Worm (Caenorhabditis elegans) whole organism, early embryonic: Measurements from ENCODE around the gene srx-43.

ENCODE experiments used
- B0310.2 ChIP-seq: sonication (generic microtip); optimal IDR thresholded peaks from 2 replicates; lab custom pipeline; 2016; ENCODE audit warnings: mild to moderate bottlenecking, missing genetic modification characterization, missing compliant biosample characterization
- F13C5.2 ChIP-seq: sonication (generic microtip); optimal IDR thresholded peaks from 2 replicates; lab custom pipeline; 2017; ENCODE audit warnings: mild to moderate bottlenecking, missing genetic modification characterization, inconsistent platforms, missing compliant biosample characterization
- aly-1 ChIP-seq: sonication (generic microtip); optimal IDR thresholded peaks from 2 replicates; lab custom pipeline; 2016; ENCODE audit warnings: missing genetic modification characterization, missing compliant biosample characterization
- ama-1 ChIP-seq: fragments of 150-350 bp; optimal IDR thresholded peaks from 2 replicates; lab custom pipeline; 2014
- ceh-13 ChIP-seq: fragments of 200-800 bp; sonication (Bioruptor generic); optimal IDR thresholded peaks from 2 replicates; lab custom pipeline; 2018; ENCODE audit warnings: mild to moderate bottlenecking, missing genetic modification characterization, missing compliant biosample characterization
- ceh-36 ChIP-seq: sonication (generic microtip); optimal IDR thresholded peaks from 2 replicates; lab custom pipeline; 2016; ENCODE audit warnings: missing genetic modification characterization, inconsistent platforms, missing compliant biosample characterization
- ets-7 ChIP-seq: sonication (generic microtip); optimal IDR thresholded peaks from 2 replicates; lab custom pipeline; 2016; ENCODE audit warnings: missing genotype, missing genetic modification characterization, missing compliant biosample characterization
- flt-1 ChIP-seq: fragments of 200-800 bp; sonication (Bioruptor generic); IDR thresholded peaks from 2 replicates; pipeline ENCODE4 v1.3.6; 2022; ENCODE audit warnings: missing genetic modification characterization, missing compliant biosample characterization
- hmbx-1 ChIP-seq: sonication (generic microtip); optimal IDR thresholded peaks from 2 replicates; lab custom pipeline; 2016; ENCODE audit warnings: mild to moderate bottlenecking, missing genetic modification characterization, missing compliant biosample characterization
- hmg-4 ChIP-seq: fragments of 200-800 bp; sonication (Bioruptor generic); optimal IDR thresholded peaks from 2 replicates; lab custom pipeline; 2018; ENCODE audit warnings: mild to moderate bottlenecking, missing genetic modification characterization, missing compliant biosample characterization
- hnd-1 ChIP-seq: sonication (generic microtip); optimal IDR thresholded peaks from 2 replicates; lab custom pipeline; 2016; ENCODE audit warnings: missing genetic modification characterization, missing compliant biosample characterization
- pes-1 ChIP-seq: fragments of 200-800 bp; sonication (Bioruptor generic); IDR thresholded peaks from 2 replicates; pipeline ENCODE4 v1.3.6; 2022; ENCODE audit warnings: missing genetic modification reagents, missing genetic modification characterization, missing compliant biosample characterization
- scrt-1 ChIP-seq: fragments of 200-800 bp; sonication (Bioruptor generic); IDR thresholded peaks from 2 replicates; pipeline ENCODE4 v1.3.6; 2022; ENCODE audit warnings: missing genetic modification characterization, missing compliant biosample characterization
- sea-1 ChIP-seq: fragments of 200-800 bp; sonication (Bioruptor generic); conservative IDR thresholded peaks from 2 replicates; pipeline ENCODE4 v1.3.6; 2022; ENCODE audit warnings: missing genetic modification characterization, missing compliant biosample characterization
- tbx-11 ChIP-seq: fragments of 200-800 bp; sonication (Bioruptor generic); IDR thresholded peaks from 2 replicates; pipeline ENCODE4 v1.3.6; 2022; ENCODE audit warnings: missing genetic modification characterization, missing compliant biosample characterization
- tbx-37 ChIP-seq: fragments of 200-800 bp; sonication (Bioruptor generic); conservative IDR thresholded peaks from 2 replicates; pipeline ENCODE4 v1.3.6; 2022; ENCODE audit warnings: missing genetic modification reagents, missing genetic modification characterization, missing compliant biosample characterization
- tra-4 ChIP-seq: sonication (generic microtip); optimal IDR thresholded peaks from 2 replicates; lab custom pipeline; 2017; ENCODE audit warnings: missing genetic modification characterization, missing compliant biosample characterization

Gene srx-43

DNA sequence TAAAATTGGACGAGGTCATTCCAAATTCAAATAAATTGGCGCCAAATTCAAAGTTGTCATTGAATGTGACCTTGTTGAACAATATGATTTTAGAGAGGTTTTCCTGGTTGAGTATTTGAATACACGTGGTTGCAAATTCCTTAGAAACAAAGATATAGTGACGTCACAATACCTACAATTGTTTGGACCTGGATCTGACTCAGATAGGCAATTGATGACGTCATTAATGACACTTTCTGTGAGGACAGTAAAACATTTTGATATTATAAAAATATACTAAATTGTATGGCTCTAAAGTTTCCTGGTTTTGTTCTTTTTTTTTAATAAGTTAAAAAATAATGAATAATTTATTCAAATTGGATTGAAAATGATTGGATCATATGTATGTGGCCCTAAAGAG, 23.6 kb downstream of the srx-43 start:
- TF ChIP-seq ama-1 (lab: Kevin White, UChicago) (no peak), tbx-37 (GFP tag; lab: Robert Waterston, UW) (no peak), ets-7 (no peak), tbx-11 (GFP tag; lab: Robert Waterston, UW) (no peak), pes-1 (GFP tag; lab: Robert Waterston, UW) (no peak; the same call in 1 of the 2 replicates), F13C5.2 (no peak), hnd-1 (tag; lab: Kevin White, UChicago) (no peak), scrt-1 (GFP tag; lab: Robert Waterston, UW) (no peak), B0310.2 (tag; lab: Kevin White, UChicago) (no peak), aly-1 (tag; lab: Kevin White, UChicago) (no peak)

DNA sequence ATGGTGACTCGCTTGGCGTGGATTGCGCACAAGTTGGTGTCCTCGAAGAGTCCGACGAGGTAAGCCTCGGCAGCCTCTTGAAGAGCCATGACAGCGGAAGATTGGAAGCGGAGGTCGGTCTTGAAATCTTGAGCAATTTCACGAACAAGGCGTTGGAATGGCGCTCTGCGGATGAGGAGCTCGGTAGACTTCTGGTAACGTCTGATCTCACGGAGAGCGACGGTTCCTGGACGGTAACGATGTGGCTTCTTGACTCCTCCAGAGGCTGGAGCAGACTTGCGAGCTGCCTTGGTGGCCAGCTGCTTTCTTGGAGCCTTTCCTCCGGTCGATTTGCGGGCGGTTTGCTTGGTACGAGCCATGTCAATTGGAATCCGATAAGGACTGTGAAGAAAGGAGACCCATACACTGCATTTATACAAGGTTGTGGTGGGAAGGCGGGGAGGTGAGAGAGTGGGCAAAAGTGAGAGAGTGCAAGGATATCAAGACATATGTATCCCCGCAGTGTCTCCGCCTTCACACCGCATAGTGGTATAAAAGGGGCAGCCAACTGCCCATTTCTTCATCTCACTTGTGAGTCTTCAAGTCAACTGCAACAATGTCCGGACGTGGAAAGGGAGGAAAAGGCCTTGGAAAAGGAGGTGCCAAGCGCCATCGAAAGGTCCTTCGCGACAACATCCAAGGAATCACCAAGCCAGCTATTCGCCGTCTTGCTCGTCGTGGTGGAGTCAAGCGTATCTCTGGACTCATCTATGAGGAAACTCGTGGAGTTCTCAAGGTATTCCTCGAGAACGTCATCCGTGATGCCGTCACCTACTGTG, 24.4 kb downstream of the srx-43 start, which contains the start of the genes his-2 and his-1:
TSS of gene his-2 (minus strand) at position 359 of the 818 bp plus-strand sequence.
TSS of gene his-1 (plus strand) at position 596 of the 818 bp plus-strand sequence.
- peak; percentile 73 for TF ChIP-seq pes-1 (GFP tag; lab: Robert Waterston, UW)
- TF ChIP-seq tbx-11 (GFP tag; lab: Robert Waterston, UW), result peak; percentile 49; the same call in 1 of the 2 replicates
- TF ChIP-seq ama-1 (lab: Kevin White, UChicago), result peak; percentile 95
- peak; percentile 61 for TF ChIP-seq aly-1 (tag; lab: Kevin White, UChicago)
- TF ChIP-seq flt-1 (GFP tag; lab: Robert Waterston, UW), result peak; percentile 43
- TF ChIP-seq sea-1 (GFP tag; lab: Robert Waterston, UW), result peak; percentile 47; the same call in 1 of the 2 replicates

DNA sequence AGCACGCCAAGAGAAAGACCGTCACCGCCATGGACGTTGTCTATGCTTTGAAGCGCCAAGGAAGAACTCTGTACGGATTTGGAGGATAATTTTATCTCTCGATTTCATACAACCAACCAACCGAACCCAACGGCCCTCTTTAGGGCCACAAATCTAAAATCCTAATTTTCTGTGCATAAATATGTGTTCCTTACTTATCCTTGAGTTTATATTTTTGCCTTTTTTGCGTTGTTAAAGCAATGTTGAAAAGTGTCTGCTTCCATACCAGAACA, 24.9 kb downstream of the srx-43 start:
- TF ChIP-seq tbx-37 (GFP tag; lab: Robert Waterston, UW) (no peak), B0310.2 (tag; lab: Kevin White, UChicago) (peak; percentile 32), ama-1 (lab: Kevin White, UChicago) (peak; percentile 83), ets-7 (no peak), hmg-4 (no peak), flt-1 (GFP tag; lab: Robert Waterston, UW) (no peak), tra-4 (tag; lab: Kevin White, UChicago) (no peak), hnd-1 (tag; lab: Kevin White, UChicago) (no peak), ceh-13 (no peak), ceh-36 (tag; lab: Kevin White, UChicago) (peak; percentile 3), F13C5.2 (no peak), tbx-11 (GFP tag; lab: Robert Waterston, UW) (0 out of 2 replicates have a peak, but pooled peaks have one; percentile 1), aly-1 (tag; lab: Kevin White, UChicago) (peak; percentile 81), pes-1 (GFP tag; lab: Robert Waterston, UW) (no peak), hmbx-1 (no peak), sea-1 (GFP tag; lab: Robert Waterston, UW) (no peak), scrt-1 (GFP tag; lab: Robert Waterston, UW) (no peak)

DNA sequence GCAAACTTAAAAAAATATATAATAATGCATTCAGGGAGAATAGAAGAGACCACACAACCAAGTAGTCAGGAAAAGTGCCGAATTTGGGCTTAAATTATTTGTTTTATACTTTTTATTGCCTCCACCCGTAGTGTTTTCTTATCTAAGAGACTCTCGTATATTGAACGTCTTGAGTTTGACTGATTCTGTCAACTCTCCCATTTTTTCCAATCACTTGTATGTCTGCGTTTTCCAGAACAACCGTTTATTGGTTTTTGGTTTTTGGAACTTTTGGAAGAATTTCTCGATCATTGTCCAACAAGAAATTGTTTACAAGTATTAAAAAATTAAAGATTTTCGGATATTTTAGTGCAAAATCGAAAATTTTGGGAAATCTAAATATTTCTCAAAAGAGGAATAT, 25.9 kb downstream of the srx-43 start:
- TF ChIP-seq sea-1 (GFP tag; lab: Robert Waterston, UW), result no peak
- TF ChIP-seq B0310.2 (tag; lab: Kevin White, UChicago), result no peak
- TF ChIP-seq hnd-1 (tag; lab: Kevin White, UChicago), result no peak
- TF ChIP-seq hmbx-1, result no peak
- no peak for TF ChIP-seq tra-4 (tag; lab: Kevin White, UChicago)
- no peak for TF ChIP-seq flt-1 (GFP tag; lab: Robert Waterston, UW)
- TF ChIP-seq ets-7, result no peak
- TF ChIP-seq pes-1 (GFP tag; lab: Robert Waterston, UW), result no peak
- no peak for TF ChIP-seq scrt-1 (GFP tag; lab: Robert Waterston, UW)
- TF ChIP-seq tbx-11 (GFP tag; lab: Robert Waterston, UW), result no peak
- TF ChIP-seq hmg-4, result no peak
- TF ChIP-seq F13C5.2, result no peak
- no peak for TF ChIP-seq ceh-36 (tag; lab: Kevin White, UChicago)
- TF ChIP-seq tbx-37 (GFP tag; lab: Robert Waterston, UW), result no peak
- TF ChIP-seq ceh-13, result no peak
- TF ChIP-seq aly-1 (tag; lab: Kevin White, UChicago), result no peak
- no peak for TF ChIP-seq ama-1 (lab: Kevin White, UChicago)

DNA sequence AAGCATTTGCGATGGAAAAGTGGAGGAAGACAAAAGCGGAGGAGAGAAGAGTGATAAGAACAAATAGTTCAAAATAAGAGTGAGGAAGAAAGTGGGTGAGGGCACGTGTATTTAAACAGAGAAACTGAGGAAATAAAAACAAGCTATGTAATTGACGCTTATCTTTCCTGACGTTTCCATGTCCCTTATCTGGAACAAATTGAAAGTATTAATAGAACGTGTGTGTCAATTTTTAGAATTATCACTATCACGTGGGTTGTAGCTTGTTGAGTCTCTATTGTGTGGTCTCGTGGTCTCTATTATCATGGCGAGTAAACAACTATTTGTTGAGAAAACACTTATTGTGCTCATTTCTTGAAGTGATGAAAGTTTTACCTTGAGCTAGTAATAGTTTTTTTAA, 28.1 kb downstream of the srx-43 start, which contains the start of gene T10C6.15:
TSS of gene T10C6.15 (minus strand) at position 104 of the 400 bp plus-strand sequence.
- TF ChIP-seq sea-1 (GFP tag; lab: Robert Waterston, UW) (no peak), tbx-11 (GFP tag; lab: Robert Waterston, UW) (no peak), scrt-1 (GFP tag; lab: Robert Waterston, UW) (no peak), B0310.2 (tag; lab: Kevin White, UChicago) (no peak), F13C5.2 (no peak), hmbx-1 (no peak), pes-1 (GFP tag; lab: Robert Waterston, UW) (no peak), hnd-1 (tag; lab: Kevin White, UChicago) (no peak), ceh-36 (tag; lab: Kevin White, UChicago) (no peak), ets-7 (no peak), ama-1 (lab: Kevin White, UChicago) (no peak), flt-1 (GFP tag; lab: Robert Waterston, UW) (no peak), tra-4 (tag; lab: Kevin White, UChicago) (no peak), hmg-4 (no peak), tbx-37 (GFP tag; lab: Robert Waterston, UW) (no peak), aly-1 (tag; lab: Kevin White, UChicago) (no peak)

DNA sequence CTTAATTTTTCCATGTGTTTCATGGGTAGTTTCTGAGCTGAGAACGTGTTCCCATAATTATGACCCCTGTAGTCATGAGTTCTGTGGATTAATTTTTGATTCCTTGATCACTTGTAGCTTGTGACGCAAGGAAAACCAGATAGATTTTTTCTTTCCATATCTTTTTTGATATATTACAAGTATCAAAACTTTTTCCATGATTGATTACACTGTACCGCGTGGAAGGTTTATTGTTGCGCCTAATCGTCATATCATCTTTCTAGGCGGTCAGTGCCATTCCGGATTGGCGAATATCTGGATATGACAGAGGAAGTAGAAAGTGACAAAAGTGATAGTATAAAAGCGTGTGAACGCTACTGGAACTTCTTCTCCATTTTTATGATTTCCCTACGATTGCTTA, 28.8 kb downstream of the srx-43 start, which contains the start of gene ZK285.2:
TSS of gene ZK285.2 (plus strand) at position 301 of the 400 bp plus-strand sequence.
- TF ChIP-seq tra-4 (tag; lab: Kevin White, UChicago) (no peak), ets-7 (no peak)

DNA sequence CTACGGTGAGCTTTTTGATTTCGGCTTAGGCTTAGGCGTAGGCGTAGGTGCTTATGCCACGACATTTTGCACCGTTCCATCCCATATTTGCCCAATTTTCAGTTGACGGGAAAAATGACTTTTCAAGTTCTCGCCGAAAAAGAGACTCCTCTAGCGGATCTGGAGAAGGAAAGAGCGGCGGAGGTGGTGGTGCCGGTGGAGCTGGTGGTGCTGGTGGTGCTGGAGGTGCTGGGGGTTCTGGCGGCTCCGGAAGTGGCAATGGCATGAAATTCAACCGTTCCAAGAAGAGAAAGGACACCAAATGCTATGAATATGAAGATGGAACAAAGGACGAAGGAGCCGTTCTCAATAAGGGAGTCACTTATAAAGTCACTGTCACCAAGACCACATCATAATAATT, 29.3 kb downstream of the srx-43 start:
- TF ChIP-seq tbx-11 (GFP tag; lab: Robert Waterston, UW) (0 out of 2 replicates have a peak, but pooled peaks have one; percentile 7), tra-4 (tag; lab: Kevin White, UChicago) (no peak)
